Fruit fly (Drosophila melanogaster) whole organism, embryonic: ENCODE data around the gene eIF2alpha.

Experiments used
- Adf1 ChIP-seq: fragments of 200-800 bp; sonication (Bioruptor generic); IDR thresholded peaks from 2 replicates; pipeline ENCODE4 v1.3.6; 2022; ENCODE audit warnings: missing biosample characterization, missing genetic modification characterization
- Antp ChIP-seq: fragments of 200-800 bp; sonication (Bioruptor generic); optimal IDR thresholded peaks from 3 replicates; lab custom pipeline; 2016; ENCODE audit warnings: missing biosample characterization, missing genetic modification characterization
- Atf3 ChIP-seq: fragments of 200-800 bp; sonication (Bioruptor generic); optimal IDR thresholded peaks from 3 replicates; lab custom pipeline; 2016; ENCODE audit warnings: missing biosample characterization, missing genetic modification characterization
- B-H1 ChIP-seq: fragments of 200-800 bp; sonication (Bioruptor generic); IDR thresholded peaks from 3 replicates; pipeline ENCODE4 v1.3.6; 2022; ENCODE audit warnings: missing biosample characterization, missing genetic modification characterization
- BtbVII ChIP-seq: fragments of 200-800 bp; sonication (Bioruptor generic); optimal IDR thresholded peaks from 3 replicates; lab custom pipeline; 2017; ENCODE audit warnings: missing biosample characterization, mild to moderate bottlenecking, missing genetic modification characterization
- Bteb2 ChIP-seq: fragments of 200-800 bp; sonication (Bioruptor generic); optimal IDR thresholded peaks from 2 replicates; lab custom pipeline; 2016; ENCODE audit warnings: missing biosample characterization, missing genetic modification characterization
- CG12071 ChIP-seq: fragments of 200-800 bp; sonication (Bioruptor generic); optimal IDR thresholded peaks from 3 replicates; lab custom pipeline; 2018; ENCODE audit warnings: missing biosample characterization, mild to moderate bottlenecking, missing genetic modification characterization
- CG12236 ChIP-seq: fragments of 200-800 bp; sonication (Bioruptor generic); optimal IDR thresholded peaks from 2 replicates; lab custom pipeline; 2016; ENCODE audit warnings: missing biosample characterization, missing genetic modification characterization
- CG13424 ChIP-seq: fragments of 200-800 bp; sonication (Bioruptor generic); optimal IDR thresholded peaks from 2 replicates; lab custom pipeline; 2019; ENCODE audit warnings: missing biosample characterization, mild to moderate bottlenecking, missing genetic modification characterization, moderate library complexity
- CG14710 ChIP-seq: fragments of 200-800 bp; sonication (Bioruptor generic); optimal IDR thresholded peaks from 3 replicates; lab custom pipeline; 2019; ENCODE audit warnings: missing biosample characterization, mild to moderate bottlenecking, missing genetic modification characterization, moderate library complexity
- CG2120 ChIP-seq: fragments of 200-800 bp; sonication (Bioruptor generic); optimal IDR thresholded peaks from 3 replicates; lab custom pipeline; 2016; ENCODE audit warnings: missing biosample characterization, missing genetic modification characterization
- CG2712 ChIP-seq: fragments of 200-800 bp; optimal IDR thresholded peaks from 3 replicates; lab custom pipeline; 2019; ENCODE audit warnings: missing biosample characterization, mild to moderate bottlenecking, missing genetic modification characterization, moderate library complexity
- CG2875 ChIP-seq: fragments of 200-800 bp; sonication (Bioruptor generic); optimal IDR thresholded peaks from 2 replicates; lab custom pipeline; 2017; ENCODE audit warnings: missing biosample characterization, mild to moderate bottlenecking, missing genetic modification characterization, missing genetic modification reagents
- CG30403 ChIP-seq: fragments of 200-800 bp; sonication (Bioruptor generic); optimal IDR thresholded peaks from 3 replicates; lab custom pipeline; 2016; ENCODE audit warnings: missing biosample characterization, missing genetic modification characterization
- CG31441 ChIP-seq: fragments of 200-800 bp; sonication (Bioruptor generic); IDR thresholded peaks from 2 replicates; pipeline ENCODE4 v1.3.6; 2022; ENCODE audit warnings: missing biosample characterization, missing genetic modification characterization
- CG33557 ChIP-seq: fragments of 200-800 bp; sonication (Bioruptor generic); optimal IDR thresholded peaks from 2 replicates; lab custom pipeline; 2019; ENCODE audit warnings: missing biosample characterization, mild to moderate bottlenecking, missing genetic modification characterization, moderate library complexity
- CG6813 ChIP-seq: fragments of 200-800 bp; sonication (Bioruptor generic); optimal IDR thresholded peaks from 2 replicates; lab custom pipeline; 2017; ENCODE audit warnings: missing biosample characterization, missing genetic modification characterization, mild to moderate bottlenecking, moderate library complexity, missing genetic modification reagents
- CG7745 ChIP-seq: fragments of 200-800 bp; sonication (Bioruptor generic); optimal IDR thresholded peaks from 2 replicates; lab custom pipeline; 2018; ENCODE audit warnings: missing biosample characterization, mild to moderate bottlenecking, missing genetic modification characterization, moderate library complexity
- CG7839 ChIP-seq: fragments of 200-800 bp; sonication (Bioruptor generic); optimal IDR thresholded peaks from 3 replicates; lab custom pipeline; 2018; ENCODE audit warnings: missing biosample characterization, mild to moderate bottlenecking, missing genetic modification characterization, moderate library complexity
- CG8359 ChIP-seq: fragments of 200-800 bp; sonication (Bioruptor generic); optimal IDR thresholded peaks from 2 replicates; lab custom pipeline; 2017; ENCODE audit warnings: missing biosample characterization, mild to moderate bottlenecking, missing genetic modification characterization, borderline replicate concordance
- CG8924 ChIP-seq: fragments of 200-800 bp; optimal IDR thresholded peaks from 3 replicates; lab custom pipeline; 2019; ENCODE audit warnings: missing biosample characterization, mild to moderate bottlenecking, missing genetic modification characterization, moderate library complexity
- CG9817 ChIP-seq: fragments of 200-800 bp; sonication (Bioruptor generic); optimal IDR thresholded peaks from 2 replicates; lab custom pipeline; 2018; ENCODE audit warnings: missing biosample characterization, mild to moderate bottlenecking, missing genetic modification characterization, moderate library complexity
- Drgx ChIP-seq: fragments of 200-800 bp; sonication (Bioruptor generic); IDR thresholded peaks from 2 replicates; pipeline ENCODE4 v1.3.6; 2022; ENCODE audit warnings: missing biosample characterization, missing genetic modification characterization
- HLH4C ChIP-seq: fragments of 200-800 bp; sonication (Bioruptor generic); IDR thresholded peaks from 3 replicates; pipeline ENCODE4 v1.3.6; 2022; ENCODE audit warnings: missing biosample characterization, missing genetic modification characterization; ENCODE audit not compliant: partially characterized antibody
- Jarid2 ChIP-seq: fragments of 200-800 bp; sonication (Bioruptor generic); optimal IDR thresholded peaks from 3 replicates; lab custom pipeline; 2017; ENCODE audit warnings: mild to moderate bottlenecking, missing biosample characterization, missing genetic modification reagents, missing genetic modification characterization
- Oaz ChIP-seq: fragments of 200-800 bp; sonication (Bioruptor generic); IDR thresholded peaks from 2 replicates; pipeline ENCODE4 v1.3.6; 2022; ENCODE audit warnings: missing biosample characterization, missing genetic modification characterization
- Oli ChIP-seq: fragments of 200-800 bp; sonication (Bioruptor generic); optimal IDR thresholded peaks from 2 replicates; lab custom pipeline; 2018; ENCODE audit warnings: missing biosample characterization, mild to moderate bottlenecking, missing genetic modification characterization, moderate library complexity
- Ptx1 ChIP-seq: fragments of 200-800 bp; sonication (Bioruptor generic); IDR thresholded peaks from 2 replicates; pipeline ENCODE4 v1.3.6; 2022; ENCODE audit warnings: missing biosample characterization, missing genetic modification characterization
- Sin3A ChIP-seq: fragments of >200 bp; optimal IDR thresholded peaks from 2 replicates; lab custom pipeline; 2018
- Spps ChIP-seq: fragments of 200-800 bp; sonication (Bioruptor generic); optimal IDR thresholded peaks from 2 replicates; lab custom pipeline; 2018; ENCODE audit warnings: missing biosample characterization, mild to moderate bottlenecking, missing genetic modification characterization
- Tbp ChIP-seq: fragments of >200 bp; optimal IDR thresholded peaks from 2 replicates; lab custom pipeline; 2018; ENCODE audit warnings: missing biosample characterization, missing genetic modification characterization
- aop ChIP-seq: fragments of 200-800 bp; sonication (Bioruptor generic); IDR thresholded peaks from 2 replicates; pipeline ENCODE4 v1.3.6; 2022; ENCODE audit warnings: missing biosample characterization, missing genetic modification characterization
- bcd ChIP-seq: fragments of 200-800 bp; sonication (Bioruptor generic); optimal IDR thresholded peaks from 2 replicates; lab custom pipeline; 2017; ENCODE audit warnings: missing biosample characterization, mild to moderate bottlenecking, missing genetic modification characterization
- croc ChIP-seq: fragments of 200-800 bp; sonication (Bioruptor generic); conservative IDR thresholded peaks from 3 replicates; pipeline ENCODE4 v1.3.6; 2022; ENCODE audit warnings: missing biosample characterization, missing genetic modification characterization
- crol ChIP-seq: fragments of 200-800 bp; sonication (Bioruptor generic); IDR thresholded peaks from 2 replicates; pipeline ENCODE4 v1.3.6; 2022; ENCODE audit warnings: missing biosample characterization, missing genetic modification characterization
- disco-r ChIP-seq: fragments of 200-800 bp; sonication (Bioruptor generic); optimal IDR thresholded peaks from 2 replicates; lab custom pipeline; 2016; ENCODE audit warnings: missing biosample characterization, missing genetic modification characterization
- dm ChIP-seq: fragments of 200-800 bp; sonication (Bioruptor generic); optimal IDR thresholded peaks from 3 replicates; lab custom pipeline; 2016; ENCODE audit warnings: missing biosample characterization, missing genetic modification characterization
- ftz-f1 ChIP-seq: fragments of 200-800 bp; sonication (Bioruptor generic); optimal IDR thresholded peaks from 2 replicates; lab custom pipeline; 2016; ENCODE audit warnings: missing biosample characterization, missing genetic modification characterization
- fu2 ChIP-seq: fragments of 200-800 bp; sonication (Bioruptor generic); optimal IDR thresholded peaks from 2 replicates; lab custom pipeline; 2016; ENCODE audit warnings: missing biosample characterization, missing genetic modification characterization
- gce ChIP-seq: fragments of 200-800 bp; sonication (Bioruptor generic); IDR thresholded peaks from 3 replicates; pipeline ENCODE4 v1.3.6; 2022; ENCODE audit warnings: missing biosample characterization, missing genetic modification characterization
- grn ChIP-seq: fragments of 200-800 bp; sonication (Bioruptor generic); optimal IDR thresholded peaks from 3 replicates; lab custom pipeline; 2017; ENCODE audit warnings: missing biosample characterization, missing genetic modification characterization
- hth ChIP-seq: fragments of >200 bp; optimal IDR thresholded peaks from 2 replicates; lab custom pipeline; 2017; ENCODE audit warnings: inconsistent platforms
- insv ChIP-seq, 2 experiments: fragments of 200-800 bp; sonication (Bioruptor generic); optimal IDR thresholded peaks; 3 replicates each; lab custom pipeline; 2016 to 2018; ENCODE audit warnings: missing biosample characterization in 2 of 2, missing genetic modification characterization in 2 of 2
- lilli ChIP-seq: fragments of 200-800 bp; sonication (Bioruptor generic); optimal IDR thresholded peaks from 3 replicates; lab custom pipeline; 2016; ENCODE audit warnings: missing biosample characterization, missing genetic modification characterization
- lmd ChIP-seq: fragments of 200-800 bp; sonication (Bioruptor generic); IDR thresholded peaks from 2 replicates; pipeline ENCODE4 v1.3.6; 2022; ENCODE audit warnings: missing biosample characterization, missing genetic modification characterization
- lola ChIP-seq, 3 experiments: fragments of >200 bp in 2 of 3; fragments of 200-800 bp in 1 of 3; sonication (Bioruptor generic) in 1 of 3; optimal IDR thresholded peaks; 2 replicates each; lab custom pipeline; 2017 to 2019; ENCODE audit warnings: missing biosample characterization in 3 of 3, missing genetic modification characterization in 3 of 3, mild to moderate bottlenecking in 1 of 3, moderate library complexity in 1 of 3
- odd ChIP-seq: fragments of 200-800 bp; sonication (Bioruptor generic); optimal IDR thresholded peaks from 2 replicates; lab custom pipeline; 2017; ENCODE audit warnings: missing biosample characterization, mild to moderate bottlenecking, missing genetic modification characterization
- repo ChIP-seq: fragments of 200-800 bp; sonication (Bioruptor generic); optimal IDR thresholded peaks from 2 replicates; lab custom pipeline; 2016; ENCODE audit warnings: missing biosample characterization, missing genetic modification characterization
- ro ChIP-seq: fragments of 200-800 bp; sonication (Bioruptor generic); IDR thresholded peaks from 2 replicates; pipeline ENCODE4 v1.3.6; 2022; ENCODE audit warnings: missing biosample characterization, missing genetic modification characterization
- scrt ChIP-seq: fragments of 200-800 bp; sonication (Bioruptor generic); optimal IDR thresholded peaks from 2 replicates; lab custom pipeline; 2018; ENCODE audit warnings: missing biosample characterization, mild to moderate bottlenecking, missing genetic modification characterization, moderate library complexity
- ssp ChIP-seq: fragments of 200-800 bp; sonication (Bioruptor generic); IDR thresholded peaks from 2 replicates; pipeline ENCODE4 v1.3.6; 2022; ENCODE audit warnings: missing biosample characterization, missing genetic modification characterization
- trem ChIP-seq: fragments of 200-800 bp; optimal IDR thresholded peaks from 3 replicates; lab custom pipeline; 2019; ENCODE audit warnings: missing biosample characterization, mild to moderate bottlenecking, missing genetic modification characterization, moderate library complexity

The eIF2alpha gene

DNA sequence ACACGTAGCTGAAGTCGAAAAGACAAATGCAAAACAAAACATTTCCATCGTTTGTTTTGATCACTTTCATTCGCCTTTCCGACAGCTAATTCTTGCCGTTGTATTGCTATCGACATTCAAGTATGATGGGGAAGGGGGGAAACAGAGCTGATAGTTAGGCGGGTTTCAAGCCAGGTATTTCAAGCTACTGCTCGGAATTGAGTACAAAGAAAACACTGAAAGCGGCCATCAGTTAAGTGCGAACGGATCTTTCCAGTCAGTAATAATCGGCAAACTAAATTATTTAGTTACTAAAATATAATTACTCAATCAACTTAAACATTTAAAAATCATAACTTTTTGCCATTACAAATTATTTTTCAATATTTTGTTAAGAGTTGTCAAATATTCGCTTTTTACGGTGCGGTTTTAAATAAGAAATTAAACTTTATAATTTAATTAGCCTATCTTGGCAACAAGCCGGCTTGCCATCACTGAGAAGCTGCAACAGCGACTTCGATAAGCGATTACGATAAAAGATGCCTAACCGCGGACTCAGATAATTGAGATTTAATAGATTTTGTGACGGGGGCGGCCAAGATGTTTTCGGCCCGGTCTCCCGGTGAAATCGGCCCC, 18.9 kb downstream of the eIF2alpha start (continued):
- no peak for TF ChIP-seq trem
- TF ChIP-seq odd = no peak
- peak; percentile 54; the same call in 1 of the 2 replicates for TF ChIP-seq crol (GFP tag; lab: Robert Waterston, UW)
- no peak for TF ChIP-seq CG31441
- peak; percentile 22 for TF ChIP-seq CG8924 (tag; lab: Kevin White, UChicago)
- no peak for TF ChIP-seq ro (GFP tag; lab: Robert Waterston, UW)
- TF ChIP-seq CG8359 (GFP tag; lab: Kevin White, UChicago) = no peak
- TF ChIP-seq lilli (GFP tag; lab: Kevin White, UChicago) = peak; percentile 7
- TF ChIP-seq hth (lab: Kevin White, UChicago) = no peak
- no peak for TF ChIP-seq CG2875 (GFP tag; lab: Kevin White, UChicago)
- TF ChIP-seq dm (GFP tag; lab: Kevin White, UChicago) = no peak
- TF ChIP-seq CG9817 (tag; lab: Kevin White, UChicago) = no peak
- no peak for TF ChIP-seq Sin3A (lab: Kevin White, UChicago)
- TF ChIP-seq Drgx (GFP tag; lab: Robert Waterston, UW) = no peak
- no peak for TF ChIP-seq Tbp (GFP tag; lab: Kevin White, UChicago)
- TF ChIP-seq Atf3 (GFP tag; lab: Kevin White, UChicago) = no peak
- TF ChIP-seq Bteb2 (GFP tag; lab: Kevin White, UChicago) = no peak
- no peak for TF ChIP-seq CG12236 (GFP tag; lab: Kevin White, UChicago)
- no peak for TF ChIP-seq fu2 (GFP tag; lab: Kevin White, UChicago)
- peak; percentile 25 for TF ChIP-seq CG14710
- no peak for TF ChIP-seq B-H1
- no peak for TF ChIP-seq gce (GFP tag; lab: Robert Waterston, UW)
- no peak for TF ChIP-seq scrt (GFP tag; lab: Kevin White, UChicago)
- no peak for TF ChIP-seq ftz-f1
- TF ChIP-seq lola (GFP tag; optimal IDR thresholded peaks at IDR 0.05; lab: Kevin White, UChicago) = peak in 1 of 3 experiments; percentile 21
- TF ChIP-seq CG2120 (GFP tag; lab: Kevin White, UChicago) = peak; percentile 8
- TF ChIP-seq lmd (GFP tag; lab: Robert Waterston, UW) = no peak
- TF ChIP-seq CG33557 (GFP tag; lab: Kevin White, UChicago) = no peak
- TF ChIP-seq CG6813 (GFP tag; lab: Kevin White, UChicago) = no peak
- no peak for TF ChIP-seq BtbVII
- TF ChIP-seq CG30403 (GFP tag; lab: Kevin White, UChicago) = peak; percentile 35
- TF ChIP-seq Jarid2 = no peak
- TF ChIP-seq Antp (GFP tag; lab: Kevin White, UChicago) = no peak
- TF ChIP-seq repo (GFP tag; lab: Kevin White, UChicago) = no peak
- TF ChIP-seq CG7745 (tag; lab: Kevin White, UChicago) = no peak
- TF ChIP-seq CG12071 (GFP tag; lab: Kevin White, UChicago) = no peak
- TF ChIP-seq Oli (tag; lab: Kevin White, UChicago) = peak; percentile 32
- TF ChIP-seq aop = no peak
- no peak for TF ChIP-seq disco-r (GFP tag; lab: Kevin White, UChicago)
- no peak for TF ChIP-seq croc (GFP tag; lab: Robert Waterston, UW)
- TF ChIP-seq insv (GFP tag; optimal IDR thresholded peaks at IDR 0.05; lab: Kevin White, UChicago) = no peak
- peak; percentile 46 for TF ChIP-seq CG2712 (tag; lab: Kevin White, UChicago)
- no peak for TF ChIP-seq Adf1 (GFP tag; lab: Robert Waterston, UW)
- TF ChIP-seq grn (GFP tag; lab: Kevin White, UChicago) = no peak
- peak; percentile 14; the same call in 1 of the 2 replicates for TF ChIP-seq ssp (GFP tag; lab: Robert Waterston, UW)
- no peak for TF ChIP-seq Oaz (GFP tag; lab: Robert Waterston, UW)
- TF ChIP-seq CG13424 (tag; lab: Kevin White, UChicago) = peak; percentile 20
- no peak for TF ChIP-seq HLH4C
- no peak for TF ChIP-seq Spps (tag; lab: Kevin White, UChicago)
- no peak for TF ChIP-seq CG7839 (tag; lab: Kevin White, UChicago)
- TF ChIP-seq Ptx1 (GFP tag; lab: Robert Waterston, UW) = no peak
- no peak for TF ChIP-seq bcd (GFP tag; lab: Kevin White, UChicago)
